Worm (Caenorhabditis elegans): Measurements from ENCODE around the gene alkb-8.

The alkb-8 gene

DNA sequence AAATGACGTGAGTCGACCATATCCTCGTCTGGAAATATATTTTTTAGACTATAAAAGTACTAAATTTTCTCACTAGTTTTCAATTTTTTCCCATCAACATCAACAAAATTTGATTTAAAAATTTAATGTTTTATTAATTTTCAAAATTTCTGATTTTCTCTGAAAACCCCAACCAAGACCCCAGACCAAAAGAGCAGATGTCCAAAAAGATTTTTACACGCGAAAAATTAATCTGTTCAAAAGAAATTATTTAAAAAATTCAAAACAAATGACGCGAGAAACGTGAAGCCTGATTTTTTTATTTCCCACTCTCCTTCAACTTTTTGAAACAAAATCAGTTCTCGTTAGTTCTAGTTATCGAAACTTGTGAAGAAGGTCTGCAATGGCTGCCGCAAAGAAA, 21.3 kb downstream of the alkb-8 start, which contains the start of gene F34D10.8:
F34D10.8 (plus strand) TSS at position 301 of the 400 bp plus-strand sequence.
- no peak for TF ChIP-seq ztf-4 (tag; optimal IDR thresholded peaks at IDR 0.05)
- peak; percentile 56 for TF ChIP-seq nhr-85 (tag)

DNA sequence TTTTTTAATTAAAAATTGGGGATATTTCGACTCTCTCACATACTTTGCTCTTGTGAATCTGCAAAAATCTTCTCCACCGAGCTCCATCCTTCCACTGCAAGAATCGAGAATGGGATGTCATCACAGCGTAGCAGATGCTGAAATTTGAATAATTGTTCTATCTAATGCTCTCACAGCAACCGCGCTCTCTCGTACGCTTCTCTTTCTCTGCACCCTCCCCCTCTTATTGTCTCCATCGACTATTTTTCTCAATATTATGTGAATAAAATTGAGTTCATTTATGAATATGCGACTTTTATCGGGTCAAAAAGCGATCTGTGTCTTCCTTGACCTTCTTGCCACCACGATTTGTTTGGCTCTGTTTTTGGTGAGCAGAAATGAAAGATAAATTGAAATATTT, 24.9 kb downstream of the alkb-8 start, which contains the start of gene F34D10.3:
F34D10.3 (plus strand) TSS at position 249 of the 400 bp plus-strand sequence.
- TF ChIP-seq lin-39 (tag; optimal IDR thresholded peaks at IDR 0.05) (no peak), dpl-1 (GFP tag; optimal IDR thresholded peaks at IDR 0.05) (peak in 1 of 3 experiments; percentile 27), lin-35 (GFP tag; optimal IDR thresholded peaks at IDR 0.05) (peak; percentile 18 to 47), mep-1 (tag; optimal IDR thresholded peaks at IDR 0.05) (no peak), pqm-1 (tag; optimal IDR thresholded peaks at IDR 0.05) (no peak), lir-3 (tag; optimal IDR thresholded peaks at IDR 0.05; ENCODE audit: poor library complexity) (no peak), efl-1 (optimal IDR thresholded peaks at IDR 0.05) (peak; percentile 3 to 18), efl-1 (GFP tag; optimal IDR thresholded peaks at IDR 0.05 in 1 of 2) (peak; percentile 6 to 51), lsy-2 (tag; optimal IDR thresholded peaks at IDR 0.05) (peak in 1 of 2 experiments; percentile 48)

DNA sequence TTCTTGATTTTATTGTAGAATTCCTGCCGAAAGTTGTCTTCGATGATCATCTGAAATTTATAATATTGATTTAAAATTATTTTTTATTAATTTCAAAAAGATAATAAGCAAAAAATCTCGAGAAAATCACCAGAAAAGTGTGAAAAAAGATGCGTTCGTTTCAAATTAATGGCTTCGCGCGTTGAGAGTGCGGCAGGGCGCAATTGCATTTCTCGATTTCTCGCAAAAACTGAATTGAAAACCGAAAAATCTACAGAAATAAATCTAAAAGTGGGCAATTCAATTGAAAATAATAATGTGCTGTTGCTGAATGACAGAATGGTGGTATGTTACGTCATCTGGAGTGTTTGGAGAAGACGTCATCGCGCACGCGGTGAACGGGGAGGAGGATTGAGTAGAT, 25.9 kb downstream of the alkb-8 start, which contains the start of gene evl-18:
evl-18 (minus strand) TSS at position 50 of the 400 bp plus-strand sequence.
- peak; percentile 51 to 83 for TF ChIP-seq lin-35 (GFP tag; optimal IDR thresholded peaks at IDR 0.05)
- TF ChIP-seq lsy-2 (tag; optimal IDR thresholded peaks at IDR 0.05): peak in 1 of 2 experiments; percentile 55
- TF ChIP-seq ama-1 (optimal IDR thresholded peaks at IDR 0.05): no peak
- TF ChIP-seq nhr-28 (tag; optimal IDR thresholded peaks at IDR 0.05): no peak
- no peak for TF ChIP-seq dsc-1 (tag; optimal IDR thresholded peaks at IDR 0.05)
- no peak for TF ChIP-seq zag-1 (tag; optimal IDR thresholded peaks at IDR 0.05)
- peak; percentile 34 for TF ChIP-seq blmp-1 (tag; optimal IDR thresholded peaks at IDR 0.05)
- no peak for TF ChIP-seq lin-13 (GFP tag; optimal IDR thresholded peaks at IDR 0.05)
- TF ChIP-seq pax-3 (tag; optimal IDR thresholded peaks at IDR 0.05): no peak
- peak; percentile 62 to 84 (median 70) for TF ChIP-seq dpl-1 (GFP tag; optimal IDR thresholded peaks at IDR 0.05)
- peak; percentile 48 to 56 for TF ChIP-seq efl-1 (optimal IDR thresholded peaks at IDR 0.05)
- TF ChIP-seq efl-1 (GFP tag; optimal IDR thresholded peaks at IDR 0.05 in 1 of 2): peak; percentile 72 to 97
- no peak for TF ChIP-seq hpl-2 (GFP tag; optimal IDR thresholded peaks at IDR 0.05)
- TF ChIP-seq mep-1 (tag; optimal IDR thresholded peaks at IDR 0.05): peak; percentile 37

- TF ChIP-seq dpl-1 (GFP tag; optimal IDR thresholded peaks at IDR 0.05): peak in 1 of 3 experiments; percentile 39
- no peak for TF ChIP-seq isw-1 (GFP tag; IDR thresholded peaks at IDR 0.05)
- peak; percentile 74 for TF ChIP-seq ama-1 (optimal IDR thresholded peaks at IDR 0.05)
- peak; percentile 27 for TF ChIP-seq blmp-1 (tag; optimal IDR thresholded peaks at IDR 0.05)
- no peak for TF ChIP-seq swsn-7 (tag; optimal IDR thresholded peaks at IDR 0.05)
- peak; percentile 58 for TF ChIP-seq nhr-71 (tag; optimal IDR thresholded peaks at IDR 0.05)
- peak; percentile 43 to 58 for TF ChIP-seq efl-1 (optimal IDR thresholded peaks at IDR 0.05)
- TF ChIP-seq efl-1 (GFP tag; optimal IDR thresholded peaks at IDR 0.05 in 1 of 2): peak in 1 of 2 experiments; percentile 75
- peak; percentile 4 for TF ChIP-seq nhr-20 (tag; optimal IDR thresholded peaks at IDR 0.05)
- peak; percentile 18 for TF ChIP-seq xbp-1 (tag; optimal IDR thresholded peaks at IDR 0.05)
- TF ChIP-seq ceh-8 (GFP tag; optimal IDR thresholded peaks at IDR 0.05): peak; percentile 11
- TF ChIP-seq unc-130 (tag; optimal IDR thresholded peaks at IDR 0.05): peak; percentile 1
- no peak for TF ChIP-seq unc-30 (tag; optimal IDR thresholded peaks at IDR 0.05)
- TF ChIP-seq nhr-85 (tag): peak; percentile 55
- TF ChIP-seq snu-23 (GFP tag; optimal IDR thresholded peaks at IDR 0.05): peak; percentile 35
- peak; percentile 33 for TF ChIP-seq fkh-8 (tag; optimal IDR thresholded peaks at IDR 0.05)
- TF ChIP-seq nhr-237 (tag; optimal IDR thresholded peaks at IDR 0.05): no peak
- peak; percentile 43 for TF ChIP-seq rnt-1 (tag; optimal IDR thresholded peaks at IDR 0.05)
- TF ChIP-seq lin-14 (GFP tag; optimal IDR thresholded peaks at IDR 0.05): peak; percentile 76
- no peak for TF ChIP-seq egl-13 (tag; optimal IDR thresholded peaks at IDR 0.05)
- TF ChIP-seq nhr-19 (GFP tag; conservative IDR thresholded peaks at IDR 0.05): peak; percentile 32
- no peak for TF ChIP-seq jun-1 (tag; optimal IDR thresholded peaks at IDR 0.05)
Observed at ce11 chrIII:3735509-3736255, 26.6 kb downstream of the alkb-8 start.

All from whole organism, L1 larva.